Worm (Caenorhabditis elegans) whole organism, L4/young adult: ENCODE measurements around the gene C54F6.18.

Source experiments
- W03F9.2 ChIP-seq: fragments of 150-350 bp; optimal IDR thresholded peaks from 2 replicates; lab custom pipeline; 2014; ENCODE audit warnings: missing biosample characterization, missing genetic modification characterization
- dao-5 ChIP-seq: sonication (generic microtip); optimal IDR thresholded peaks from 2 replicates; lab custom pipeline; 2016; ENCODE audit warnings: missing genotype, missing genetic modification characterization, moderate library complexity, missing compliant biosample characterization
- him-1 ChIP-seq: sonication (generic microtip); optimal IDR thresholded peaks from 2 replicates; lab custom pipeline; 2016; ENCODE audit warnings: missing genotype, missing genetic modification reagents, missing genetic modification characterization, missing compliant biosample characterization

- no peak for TF ChIP-seq him-1 (tag; lab: Kevin White, UChicago)
- TF ChIP-seq dao-5 (tag; lab: Kevin White, UChicago) = no peak
- TF ChIP-seq W03F9.2 (tag; lab: Kevin White, UChicago) = no peak
Observed at ce11 chrV:7497440-7497839, 28.4 kb upstream of the C54F6.18 start, which contains the start of gene srh-79.
